Fruit fly (Drosophila melanogaster) whole organism, embryonic: ENCODE measurements around the gene Kah.

Experiments used
- CG10543 ChIP-seq: fragments of 200-800 bp; sonication (Bioruptor generic); optimal IDR thresholded peaks from 3 replicates; lab custom pipeline; 2017; ENCODE audit warnings: missing biosample characterization, mild to moderate bottlenecking, missing genetic modification characterization, moderate library complexity
- CG10959 ChIP-seq: fragments of 200-800 bp; sonication (Bioruptor generic); IDR thresholded peaks from 2 replicates; pipeline ENCODE4 v1.3.6; 2022; ENCODE audit warnings: missing biosample characterization, missing genetic modification characterization
- CG11504 ChIP-seq: fragments of 200-800 bp; sonication (Bioruptor generic); optimal IDR thresholded peaks from 3 replicates; lab custom pipeline; 2019; ENCODE audit warnings: missing biosample characterization, mild to moderate bottlenecking, missing genetic modification characterization, moderate library complexity
- CG12155 ChIP-seq: fragments of 200-800 bp; sonication (Bioruptor generic); optimal IDR thresholded peaks from 3 replicates; lab custom pipeline; 2016; ENCODE audit warnings: missing biosample characterization, missing genetic modification characterization
- CG12769 ChIP-seq: fragments of 200-800 bp; sonication (Bioruptor generic); optimal IDR thresholded peaks from 2 replicates; lab custom pipeline; 2019; ENCODE audit warnings: missing biosample characterization, mild to moderate bottlenecking, missing genetic modification characterization, moderate library complexity
- CG15073 ChIP-seq: fragments of 200-800 bp; sonication (Bioruptor generic); optimal IDR thresholded peaks from 2 replicates; lab custom pipeline; 2016; ENCODE audit warnings: missing biosample characterization, missing genetic modification characterization
- CG15601 ChIP-seq: fragments of 200-800 bp; sonication (Bioruptor generic); optimal IDR thresholded peaks from 3 replicates; lab custom pipeline; 2019; ENCODE audit warnings: missing biosample characterization, mild to moderate bottlenecking, missing genetic modification characterization, moderate library complexity
- CG17568 ChIP-seq: fragments of 200-800 bp; sonication (Bioruptor generic); optimal IDR thresholded peaks from 2 replicates; lab custom pipeline; 2018; ENCODE audit warnings: missing biosample characterization, mild to moderate bottlenecking, missing genetic modification characterization, moderate library complexity
- CG17912 ChIP-seq: fragments of 200-800 bp; sonication (Bioruptor generic); optimal IDR thresholded peaks from 2 replicates; lab custom pipeline; 2018; ENCODE audit warnings: missing biosample characterization, mild to moderate bottlenecking, missing genetic modification characterization
- CG18599 ChIP-seq: fragments of 200-800 bp; sonication (Bioruptor generic); optimal IDR thresholded peaks from 3 replicates; lab custom pipeline; 2017; ENCODE audit warnings: missing biosample characterization, missing genetic modification characterization, mild to moderate bottlenecking, moderate library complexity, missing genetic modification reagents
- CG4404 ChIP-seq: fragments of 200-800 bp; sonication (Bioruptor generic); IDR thresholded peaks from 2 replicates; pipeline ENCODE4 v1.3.6; 2022; ENCODE audit warnings: missing biosample characterization, missing genetic modification characterization
- CG4820 ChIP-seq: fragments of 200-800 bp; sonication (Bioruptor generic); optimal IDR thresholded peaks from 3 replicates; lab custom pipeline; 2016; ENCODE audit warnings: missing biosample characterization, missing genetic modification characterization
- CG7987 ChIP-seq: fragments of 200-800 bp; sonication (Bioruptor generic); optimal IDR thresholded peaks from 2 replicates; lab custom pipeline; 2018; ENCODE audit warnings: missing biosample characterization, mild to moderate bottlenecking, missing genetic modification characterization, moderate library complexity
- CG9876 ChIP-seq: fragments of 200-800 bp; sonication (Bioruptor generic); optimal IDR thresholded peaks from 2 replicates; lab custom pipeline; 2016; ENCODE audit warnings: missing biosample characterization, missing genetic modification characterization
- D ChIP-seq, 2 experiments: fragments of 200-800 bp in 1 of 2; fragments of >200 bp in 1 of 2; sonication (Bioruptor generic) in 1 of 2; optimal IDR thresholded peaks; 2 replicates in 1 of 2; 3 replicates in 1 of 2; lab custom pipeline; 2017; ENCODE audit warnings: mild to moderate bottlenecking in 1 of 2, missing biosample characterization in 1 of 2, missing genetic modification characterization in 1 of 2, missing genetic modification reagents in 1 of 2
- Dfd ChIP-seq, 2 experiments: fragments of >200 bp; optimal IDR thresholded peaks; 2 replicates each; lab custom pipeline; 2017; ENCODE audit warnings: missing biosample characterization in 2 of 2, missing genetic modification characterization in 2 of 2
- Eip74EF ChIP-seq, 2 experiments: fragments of 200-800 bp in 1 of 2; fragments of >200 bp in 1 of 2; sonication (Bioruptor generic) in 1 of 2; optimal IDR thresholded peaks; 2 replicates each; lab custom pipeline; 2017 to 2019; ENCODE audit warnings: missing biosample characterization in 2 of 2, missing genetic modification characterization in 2 of 2, mild to moderate bottlenecking in 1 of 2, moderate library complexity in 1 of 2
- Hand ChIP-seq: fragments of 200-800 bp; sonication (Bioruptor generic); optimal IDR thresholded peaks from 2 replicates; lab custom pipeline; 2017; ENCODE audit warnings: mild to moderate bottlenecking, missing biosample characterization, missing genetic modification reagents, missing genetic modification characterization
- Med ChIP-seq: fragments of 200-800 bp; sonication (Bioruptor generic); peaks from one replicate; lab custom pipeline; 2016; ENCODE audit warnings: missing biosample characterization, missing genetic modification characterization, mild to moderate bottlenecking, inconsistent platforms, moderate library complexity
- Sry-δ ChIP-seq: fragments of 200-800 bp; sonication (Bioruptor generic); optimal IDR thresholded peaks from 2 replicates; lab custom pipeline; 2016; ENCODE audit warnings: missing biosample characterization, missing genetic modification characterization
- YL-1 ChIP-seq: fragments of 200-800 bp; sonication (Bioruptor generic); optimal IDR thresholded peaks from 3 replicates; lab custom pipeline; 2017; ENCODE audit warnings: missing biosample characterization, mild to moderate bottlenecking, missing genetic modification characterization
- cato ChIP-seq: fragments of 200-800 bp; sonication (Bioruptor generic); optimal IDR thresholded peaks from 2 replicates; lab custom pipeline; 2016; ENCODE audit warnings: missing biosample characterization, missing genetic modification characterization, borderline replicate concordance
- ci ChIP-seq: fragments of 200-800 bp; sonication (Bioruptor generic); IDR thresholded peaks from 3 replicates; pipeline ENCODE4 v1.3.6; 2022; ENCODE audit warnings: missing biosample characterization, missing genetic modification characterization
- crc ChIP-seq: fragments of 200-800 bp; sonication (Bioruptor generic); optimal IDR thresholded peaks from 2 replicates; lab custom pipeline; 2016; ENCODE audit warnings: missing biosample characterization, missing genetic modification characterization
- croc ChIP-seq: fragments of 200-800 bp; sonication (Bioruptor generic); conservative IDR thresholded peaks from 3 replicates; pipeline ENCODE4 v1.3.6; 2022; ENCODE audit warnings: missing biosample characterization, missing genetic modification characterization
- crol ChIP-seq: fragments of 200-800 bp; sonication (Bioruptor generic); IDR thresholded peaks from 2 replicates; pipeline ENCODE4 v1.3.6; 2022; ENCODE audit warnings: missing biosample characterization, missing genetic modification characterization
- ems ChIP-seq: fragments of 200-800 bp; sonication (Bioruptor generic); optimal IDR thresholded peaks from 3 replicates; lab custom pipeline; 2016; ENCODE audit warnings: missing biosample characterization, missing genetic modification characterization
- exex ChIP-seq: fragments of 200-800 bp; sonication (Bioruptor generic); optimal IDR thresholded peaks from 4 replicates; lab custom pipeline; 2018; ENCODE audit warnings: missing biosample characterization, mild to moderate bottlenecking, missing genetic modification characterization, moderate library complexity
- fd102C ChIP-seq: fragments of 200-800 bp; sonication (Bioruptor generic); optimal IDR thresholded peaks from 2 replicates; lab custom pipeline; 2018; ENCODE audit warnings: missing biosample characterization, mild to moderate bottlenecking, missing genetic modification characterization, moderate library complexity
- ind ChIP-seq: fragments of 200-800 bp; sonication (Bioruptor generic); optimal IDR thresholded peaks from 3 replicates; lab custom pipeline; 2016; ENCODE audit warnings: missing biosample characterization, missing genetic modification characterization
- kah ChIP-seq: fragments of 200-800 bp; sonication (Bioruptor generic); optimal IDR thresholded peaks from 2 replicates; lab custom pipeline; 2018; ENCODE audit warnings: missing biosample characterization, mild to moderate bottlenecking, missing genetic modification characterization
- kni ChIP-seq: fragments of 200-800 bp; sonication (Bioruptor generic); optimal IDR thresholded peaks from 3 replicates; lab custom pipeline; 2017; ENCODE audit warnings: mild to moderate bottlenecking, missing biosample characterization, missing genetic modification reagents, missing genetic modification characterization
- knrl ChIP-seq: fragments of 200-800 bp; sonication (Bioruptor generic); IDR thresholded peaks from 3 replicates; pipeline ENCODE4 v1.3.6; 2022; ENCODE audit warnings: missing biosample characterization, missing genetic modification characterization; ENCODE audit not compliant: partially characterized antibody
- odd ChIP-seq: fragments of 200-800 bp; sonication (Bioruptor generic); optimal IDR thresholded peaks from 2 replicates; lab custom pipeline; 2017; ENCODE audit warnings: missing biosample characterization, mild to moderate bottlenecking, missing genetic modification characterization
- org-1 ChIP-seq: fragments of 200-800 bp; sonication (Bioruptor generic); optimal IDR thresholded peaks from 2 replicates; lab custom pipeline; 2017; ENCODE audit warnings: missing biosample characterization, missing genetic modification characterization
- otp ChIP-seq: fragments of 200-800 bp; sonication (Bioruptor generic); IDR thresholded peaks from 3 replicates; pipeline ENCODE4, ENCODE4 v1.3.6; 2022; ENCODE audit warnings: missing biosample characterization, missing genetic modification characterization
- peb ChIP-seq: fragments of 200-800 bp; sonication (Bioruptor generic); IDR thresholded peaks from 2 replicates; pipeline ENCODE4 v1.3.6; 2022; ENCODE audit warnings: missing biosample characterization, missing genetic modification characterization
- ranshi ChIP-seq: fragments of 200-800 bp; sonication (Bioruptor generic); IDR thresholded peaks from 2 replicates; pipeline ENCODE4 v1.3.6; 2022; ENCODE audit warnings: missing biosample characterization, missing genetic modification characterization
- rib ChIP-seq: fragments of 200-800 bp; sonication (Bioruptor generic); IDR thresholded peaks from 2 replicates; pipeline ENCODE4 v1.3.6; 2022; ENCODE audit warnings: missing biosample characterization, missing genetic modification characterization
- sd ChIP-seq: fragments of 200-800 bp; sonication (Bioruptor generic); optimal IDR thresholded peaks from 3 replicates; lab custom pipeline; 2018; ENCODE audit warnings: missing biosample characterization, mild to moderate bottlenecking, missing genetic modification characterization, moderate library complexity
- slbo ChIP-seq: fragments of 200-800 bp; sonication (Bioruptor generic); IDR thresholded peaks from 2 replicates; pipeline ENCODE4 v1.3.6; 2022; ENCODE audit warnings: missing biosample characterization, missing genetic modification characterization
- sob ChIP-seq: fragments of 200-800 bp; sonication (Bioruptor generic); IDR thresholded peaks from 2 replicates; pipeline ENCODE4 v1.3.6; 2022; ENCODE audit warnings: missing biosample characterization, missing genetic modification characterization
- ttk ChIP-seq: fragments of 200-800 bp; sonication (Bioruptor generic); IDR thresholded peaks from 2 replicates; pipeline ENCODE4 v2.1.2; 2022; ENCODE audit warnings: missing biosample characterization, missing genetic modification characterization
- twi ChIP-seq: fragments of 200-800 bp; optimal IDR thresholded peaks from 2 replicates; lab custom pipeline; 2019; ENCODE audit warnings: missing biosample characterization, mild to moderate bottlenecking, missing genetic modification characterization, moderate library complexity

The Kah gene

dm6 chr3L:589290-590281, 512 bp upstream of the Kah start (continued):
- TF ChIP-seq Sry-δ (GFP tag; lab: Kevin White, UChicago), result peak; percentile 55
- TF ChIP-seq exex (tag; lab: Kevin White, UChicago), result no peak
- TF ChIP-seq slbo, result peak; percentile 94
- peak; percentile 69 for TF ChIP-seq kni (GFP tag; lab: Kevin White, UChicago)
- TF ChIP-seq crc (GFP tag; lab: Kevin White, UChicago), result peak; percentile 78
- TF ChIP-seq cato (GFP tag; lab: Kevin White, UChicago), result peak; percentile 61

- no peak for TF ChIP-seq org-1
- no peak for TF ChIP-seq CG17912 (GFP tag; lab: Kevin White, UChicago)
- TF ChIP-seq crol, result peak; percentile 54; the same call in 1 of the 2 replicates
- TF ChIP-seq CG7987 (GFP tag; lab: Kevin White, UChicago), result no peak
- no peak for TF ChIP-seq knrl (GFP tag; lab: Robert Waterston, UW)
- TF ChIP-seq ems (GFP tag; lab: Kevin White, UChicago), result no peak
- peak; percentile 53 for TF ChIP-seq CG12769 (tag; lab: Kevin White, UChicago)
- peak; percentile 64 for TF ChIP-seq kah
- TF ChIP-seq CG12155 (GFP tag; lab: Kevin White, UChicago), result no peak
- peak; percentile 37 for TF ChIP-seq Med (GFP tag; lab: Kevin White, UChicago)
- TF ChIP-seq croc (GFP tag; lab: Robert Waterston, UW), result no peak
- peak; percentile 24 for TF ChIP-seq twi (tag; lab: Kevin White, UChicago)
- TF ChIP-seq CG10543, result peak; percentile 9
- TF ChIP-seq ttk, result no peak
- TF ChIP-seq CG9876 (GFP tag; lab: Kevin White, UChicago), result no peak
- no peak for TF ChIP-seq CG18599 (GFP tag; lab: Kevin White, UChicago)
- peak; percentile 49 for TF ChIP-seq sd (tag; lab: Kevin White, UChicago)
Observed at dm6 chr3L:587827-588226, 1.2 kb downstream of the Kah start.

DNA sequence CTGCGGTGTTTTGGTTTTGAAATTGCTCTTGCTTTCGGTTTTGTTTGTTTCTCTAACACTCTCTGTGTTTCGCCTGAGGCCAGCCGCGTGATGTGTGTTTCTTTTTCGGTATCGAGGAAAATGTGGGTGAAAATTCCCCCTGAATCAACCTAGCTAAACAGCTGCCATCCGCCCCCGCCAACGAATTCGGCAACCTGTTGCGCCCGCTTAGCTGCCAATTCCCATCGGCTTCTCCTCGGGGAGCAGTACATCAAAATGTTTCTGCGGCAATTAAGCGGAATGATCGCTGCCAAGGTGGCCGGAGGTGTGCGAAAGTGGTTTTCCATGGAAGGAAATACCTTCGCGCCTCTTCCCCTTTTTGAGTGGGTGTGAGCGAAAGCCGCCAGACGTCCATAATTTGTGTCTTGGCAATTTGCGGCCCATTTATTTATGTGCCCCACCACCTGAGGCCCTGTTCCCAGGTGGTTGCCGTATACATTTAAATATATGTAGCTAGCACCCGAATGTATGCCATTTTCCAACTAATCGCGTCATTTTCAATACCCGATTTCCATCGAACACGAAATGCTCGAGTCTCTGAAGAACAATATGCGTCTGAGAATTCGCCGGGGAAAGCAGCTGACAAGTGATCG, 2.4 kb downstream of the Kah start:
- TF ChIP-seq fd102C (GFP tag; lab: Kevin White, UChicago) (no peak), Dfd (GFP tag; optimal IDR thresholded peaks at IDR 0.05; lab: Kevin White, UChicago) (no peak), CG10543 (peak; percentile 44), Med (GFP tag; lab: Kevin White, UChicago) (peak; percentile 55), ranshi (GFP tag; lab: Robert Waterston, UW) (no peak), YL-1 (GFP tag; lab: Kevin White, UChicago) (no peak), sd (tag; lab: Kevin White, UChicago) (peak; percentile 54), Hand (peak; percentile 0), ci (GFP tag; lab: Robert Waterston, UW) (0 out of 3 replicates have a peak, but pooled peaks have one; percentile 18), CG15073 (GFP tag; lab: Kevin White, UChicago) (no peak), CG11504 (tag; lab: Kevin White, UChicago) (no peak), CG4820 (GFP tag; lab: Kevin White, UChicago) (no peak), sob (no peak), odd (GFP tag; lab: Kevin White, UChicago) (no peak), D (optimal IDR thresholded peaks at IDR 0.05; lab: Kevin White, UChicago) (no peak), D (GFP tag; optimal IDR thresholded peaks at IDR 0.05; lab: Kevin White, UChicago) (no peak), CG4404 (GFP tag; lab: Robert Waterston, UW) (no peak), otp (GFP tag; lab: Robert Waterston, UW) (no peak), peb (no peak), CG15601 (tag; lab: Kevin White, UChicago) (no peak), rib (GFP tag; lab: Robert Waterston, UW) (peak; percentile 11; the same call in 1 of the 2 replicates), ind (GFP tag; lab: Kevin White, UChicago) (no peak), CG17568 (no peak), CG12769 (tag; lab: Kevin White, UChicago) (peak; percentile 94), Eip74EF (GFP tag; optimal IDR thresholded peaks at IDR 0.05; lab: Kevin White, UChicago) (no peak), CG10959 (GFP tag; lab: Robert Waterston, UW) (no peak)
